Worm (Caenorhabditis elegans) whole organism, late embryonic: Measurements from ENCODE around the gene ztf-17.

Experiments used
- C38D4.7 ChIP-seq: fragments of 200-800 bp; sonication (Bioruptor generic); optimal IDR thresholded peaks from 2 replicates; lab custom pipeline; 2018; ENCODE audit warnings: mild to moderate bottlenecking, missing genetic modification characterization, moderate library complexity, missing compliant biosample characterization
- ahr-1 ChIP-seq: sonication (generic microtip); optimal IDR thresholded peaks from 2 replicates; lab custom pipeline; 2016; ENCODE audit warnings: missing genetic modification characterization, missing compliant biosample characterization
- ceh-2 ChIP-seq: sonication (generic microtip); optimal IDR thresholded peaks from 2 replicates; lab custom pipeline; 2016; ENCODE audit warnings: missing genotype, missing genetic modification characterization, missing compliant biosample characterization
- ceh-9 ChIP-seq: sonication (generic microtip); optimal IDR thresholded peaks from 2 replicates; lab custom pipeline; 2016; ENCODE audit warnings: mild to moderate bottlenecking, missing genetic modification characterization, inconsistent platforms, missing compliant biosample characterization
- elt-2 ChIP-seq: sonication (generic microtip); optimal IDR thresholded peaks from 2 replicates; lab custom pipeline; 2016; ENCODE audit warnings: missing genetic modification reagents, missing genetic modification characterization, missing compliant biosample characterization
- fkh-10 ChIP-seq: fragments of 150-350 bp; optimal IDR thresholded peaks from 2 replicates; lab custom pipeline; 2014; ENCODE audit warnings: missing biosample characterization, missing genetic modification reagents, missing genetic modification characterization
- rnt-1 ChIP-seq: sonication (generic microtip); optimal IDR thresholded peaks from 2 replicates; lab custom pipeline; 2016; ENCODE audit warnings: missing genetic modification characterization, missing compliant biosample characterization
- sox-2 ChIP-seq: fragments of 200-800 bp; sonication (Bioruptor generic); IDR thresholded peaks from 2 replicates; pipeline ENCODE4 v1.3.6; 2022; ENCODE audit warnings: missing genetic modification reagents, missing genetic modification characterization, missing compliant biosample characterization
- tbx-2 ChIP-seq: sonication (generic microtip); optimal IDR thresholded peaks from 2 replicates; lab custom pipeline; 2016; ENCODE audit warnings: missing genetic modification characterization, missing compliant biosample characterization
- unc-3 ChIP-seq, 2 experiments: fragments of 200-800 bp in 1 of 2; sonication (Bioruptor generic) in 1 of 2; sonication (generic microtip) in 1 of 2; conservative IDR thresholded peaks in 1 of 2; optimal IDR thresholded peaks in 1 of 2; 2 replicates each; pipeline versions ENCODE4 v1.3.6 to Lab custom; 2016 to 2022; ENCODE audit warnings: missing compliant biosample characterization in 2 of 2, missing genetic modification characterization in 2 of 2, missing genetic modification reagents in 1 of 2

DNA sequence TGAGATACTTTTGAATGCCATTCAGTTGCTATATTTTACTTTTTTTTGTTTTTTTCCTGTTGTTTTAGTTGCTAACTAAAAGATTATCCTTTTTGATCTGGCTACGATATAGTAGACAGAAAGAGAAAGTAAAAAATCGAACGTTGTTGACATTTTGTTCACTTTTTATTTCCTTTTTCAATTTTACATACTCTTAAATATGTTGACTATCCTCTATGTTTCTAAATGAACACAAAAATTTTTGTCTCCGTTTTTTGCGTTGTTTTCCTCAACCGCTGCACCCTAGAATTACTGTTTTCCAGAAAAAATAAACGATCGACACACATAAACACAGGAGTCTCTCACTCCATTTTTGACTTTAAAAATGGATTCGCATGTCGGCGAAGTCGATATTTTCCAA lies 27.9 kb downstream of the ztf-17 start, which contains the start of gene klp-3:
- TF ChIP-seq ceh-2 (tag; lab: Kevin White, UChicago) (no peak), C38D4.7 (GFP tag; lab: Kevin White, UChicago) (no peak), ceh-9 (no peak), tbx-2 (tag; lab: Kevin White, UChicago) (no peak), sox-2 (GFP tag; lab: Robert Waterston, UW) (no peak), unc-3 (GFP tag; conservative IDR thresholded peaks at IDR 0.05; lab: Robert Waterston, UW) (no peak), unc-3 (tag; optimal IDR thresholded peaks at IDR 0.05; lab: Kevin White, UChicago) (no peak), fkh-10 (GFP tag; lab: Kevin White, UChicago) (no peak), rnt-1 (tag; lab: Kevin White, UChicago) (no peak), elt-2 (no peak), ahr-1 (tag; lab: Kevin White, UChicago) (no peak)
